Fruit fly (Drosophila melanogaster): ENCODE data around the gene Alp12.
A peak's percentile ranks its signal among the peaks of the same experiment; 100 is the strongest.

Gene Alp12

DNA sequence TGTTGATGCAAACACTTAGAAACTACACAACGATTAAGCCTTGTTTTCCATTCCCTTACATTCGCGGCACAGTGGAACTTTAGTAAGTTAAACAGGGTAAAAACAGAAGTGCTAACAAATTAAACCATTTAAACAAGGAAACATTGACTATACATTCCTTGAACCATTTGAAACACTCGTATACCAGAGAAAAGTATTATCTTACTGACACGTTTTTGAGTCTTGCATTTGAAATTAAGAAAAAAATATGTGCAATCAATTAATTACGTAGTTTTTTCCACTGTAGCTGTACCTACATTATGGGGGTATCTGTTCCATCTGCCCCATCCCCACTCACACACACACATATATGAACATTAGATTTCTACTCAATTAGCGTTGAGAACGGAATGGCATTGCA, 9.4 kb downstream of the Alp12 start (continued):
- TF ChIP-seq luna (GFP tag; optimal IDR thresholded peaks at IDR 0.05) (no peak), schlank (tag; optimal IDR thresholded peaks at IDR 0.05) (no peak), gcm (GFP tag; optimal IDR thresholded peaks at IDR 0.05) (peak; percentile 70), ken (GFP tag; IDR thresholded peaks at IDR 0.05) (no peak), CG8944 (GFP tag; optimal IDR thresholded peaks at IDR 0.05) (no peak), CG1233 (GFP tag; optimal IDR thresholded peaks at IDR 0.05) (no peak), vvl (GFP tag; IDR thresholded peaks at IDR 0.05) (peak; percentile 13; the same call in 1 of the 2 replicates), PHDP (tag; optimal IDR thresholded peaks at IDR 0.05) (peak; percentile 32), pfk (GFP tag; optimal IDR thresholded peaks at IDR 0.05) (no peak), CG30403 (GFP tag; optimal IDR thresholded peaks at IDR 0.05) (peak; percentile 4), CG6689 (GFP tag; IDR thresholded peaks at IDR 0.05) (no peak), CG4360 (GFP tag; IDR thresholded peaks at IDR 0.05) (no peak), CG2202 (tag; optimal IDR thresholded peaks at IDR 0.05) (no peak), Dad (GFP tag; optimal IDR thresholded peaks at IDR 0.05) (no peak), Atf6 (GFP tag; IDR thresholded peaks at IDR 0.05) (no peak), CG2712 (tag; optimal IDR thresholded peaks at IDR 0.05) (peak; percentile 39), CG8924 (tag; optimal IDR thresholded peaks at IDR 0.05) (peak; percentile 7), Dref (GFP tag; IDR thresholded peaks at IDR 0.05) (no peak), D (optimal IDR thresholded peaks at IDR 0.05) (no peak), D (GFP tag; optimal IDR thresholded peaks at IDR 0.05) (peak; percentile 14), CG15479 (GFP tag; optimal IDR thresholded peaks at IDR 0.05) (no peak), CG17359 (tag; optimal IDR thresholded peaks at IDR 0.05) (no peak), gem (tag; optimal IDR thresholded peaks at IDR 0.05) (peak; percentile 53), CG17385 (GFP tag; optimal IDR thresholded peaks at IDR 0.05) (peak; percentile 10), Hr51 (GFP tag; optimal IDR thresholded peaks at IDR 0.05) (peak in 1 of 2 experiments; percentile 14), pum (GFP tag; optimal IDR thresholded peaks at IDR 0.05) (no peak), CG9609 (GFP tag; optimal IDR thresholded peaks at IDR 0.05) (no peak), CG6683 (GFP tag; optimal IDR thresholded peaks at IDR 0.05) (no peak), z (GFP tag; IDR thresholded peaks at IDR 0.05) (no peak), seq (GFP tag; IDR thresholded peaks at IDR 0.05) (no peak), disco-r (GFP tag; optimal IDR thresholded peaks at IDR 0.05) (no peak), CG2120 (GFP tag; optimal IDR thresholded peaks at IDR 0.05) (peak; percentile 32), BtbVII (GFP tag; optimal IDR thresholded peaks at IDR 0.05) (no peak), nerfin-1 (tag; optimal IDR thresholded peaks at IDR 0.05) (peak; percentile 25), dmrt11E (tag; optimal IDR thresholded peaks at IDR 0.05) (peak; percentile 16), CG12744 (GFP tag; optimal IDR thresholded peaks at IDR 0.05) (no peak), bsh (GFP tag; optimal IDR thresholded peaks at IDR 0.05) (peak in 1 of 2 experiments; percentile 33), CG12391 (tag; optimal IDR thresholded peaks at IDR 0.05) (peak; percentile 25), fd3F (GFP tag; optimal IDR thresholded peaks at IDR 0.05) (no peak), CG43689 (GFP tag; IDR thresholded peaks at IDR 0.05) (no peak), CG3065 (GFP tag; optimal IDR thresholded peaks at IDR 0.05) (no peak), crc (GFP tag; optimal IDR thresholded peaks at IDR 0.05) (no peak), ATbp (GFP tag; optimal IDR thresholded peaks at IDR 0.05) (no peak), dysf (GFP tag; IDR thresholded peaks at IDR 0.05) (no peak), Blimp-1 (GFP tag; optimal IDR thresholded peaks at IDR 0.05) (peak; percentile 14), pzg (GFP tag; optimal IDR thresholded peaks at IDR 0.05) (no peak), unpg (GFP tag; optimal IDR thresholded peaks at IDR 0.05) (peak; percentile 40), CG4707 (GFP tag; optimal IDR thresholded peaks at IDR 0.05) (peak; percentile 46), Hmr (GFP tag; optimal IDR thresholded peaks at IDR 0.05) (peak; percentile 27), dmrt99B (tag; optimal IDR thresholded peaks at IDR 0.05) (peak; percentile 18), CG3281 (GFP tag; optimal IDR thresholded peaks at IDR 0.05) (peak; percentile 23)

Data from whole organism, embryonic.